Worm (Caenorhabditis elegans): ENCODE data around the gene plrg-1.

ce11 chrV:10768892-10769291 lies 38.8 kb downstream of the plrg-1 start:
- TF ChIP-seq him-1 (tag; optimal IDR thresholded peaks at IDR 0.05) (no peak), dao-5 (tag; optimal IDR thresholded peaks at IDR 0.05) (no peak), W03F9.2 (tag; optimal IDR thresholded peaks at IDR 0.05) (no peak)

Measured in whole organism, L4/young adult.